Worm (Caenorhabditis elegans) whole organism, late embryonic: Measurements from ENCODE around the gene T07F8.1.

Experiments
- ama-1 ChIP-seq: fragments of 150-350 bp; optimal IDR thresholded peaks from 2 replicates; lab custom pipeline; 2014
- ceh-30 ChIP-seq: fragments of 150-350 bp; optimal IDR thresholded peaks from 2 replicates; lab custom pipeline; 2014; ENCODE audit warnings: missing biosample characterization, missing genetic modification characterization
- ceh-45 ChIP-seq: fragments of 200-800 bp; sonication (Bioruptor generic); IDR thresholded peaks from 2 replicates; pipeline ENCODE4 v1.3.6; 2022; ENCODE audit warnings: missing genetic modification reagents, missing genetic modification characterization, missing compliant biosample characterization
- ets-4 ChIP-seq: sonication (generic microtip); optimal IDR thresholded peaks from 2 replicates; lab custom pipeline; 2016; ENCODE audit warnings: missing genetic modification characterization, missing compliant biosample characterization
- pag-3 ChIP-seq: sonication (generic microtip); optimal IDR thresholded peaks from 2 replicates; lab custom pipeline; 2016; ENCODE audit warnings: missing compliant biosample characterization, missing genetic modification characterization, borderline replicate concordance
- sox-4 ChIP-seq: sonication (generic microtip); optimal IDR thresholded peaks from 2 replicates; lab custom pipeline; 2017; ENCODE audit warnings: mild to moderate bottlenecking, missing genetic modification characterization, inconsistent platforms, missing compliant biosample characterization
- syd-9 ChIP-seq: sonication (generic microtip); optimal IDR thresholded peaks from 2 replicates; lab custom pipeline; 2016; ENCODE audit warnings: mild to moderate bottlenecking, missing genetic modification characterization, moderate library complexity, missing compliant biosample characterization
- tbx-2 ChIP-seq: sonication (generic microtip); optimal IDR thresholded peaks from 2 replicates; lab custom pipeline; 2016; ENCODE audit warnings: missing genetic modification characterization, missing compliant biosample characterization

- TF ChIP-seq ceh-30: no peak
- TF ChIP-seq ceh-45 (GFP tag; lab: Robert Waterston, UW): no peak
- TF ChIP-seq tbx-2 (tag; lab: Kevin White, UChicago): no peak
- TF ChIP-seq ama-1 (lab: Kevin White, UChicago): no peak
- no peak for TF ChIP-seq ets-4 (tag; lab: Kevin White, UChicago)
- TF ChIP-seq sox-4 (tag; lab: Kevin White, UChicago): no peak
- TF ChIP-seq pag-3 (tag; lab: Kevin White, UChicago): no peak
- TF ChIP-seq syd-9 (tag; lab: Kevin White, UChicago): no peak
Measured at ce11 chrII:7168712-7169111, 20.5 kb downstream of the T07F8.1 start, which contains the start of gene col-36.
